Worm (Caenorhabditis elegans): Measurements from ENCODE around the gene vha-20.

vha-20 gene

ce11 chrX:14169569-14170031, 5.3 kb upstream of the vha-20 start, which contains the start of gene sym-4 (continued):
- peak; percentile 64 for TF ChIP-seq nhr-76 (tag; optimal IDR thresholded peaks at IDR 0.05)
- no peak for TF ChIP-seq nhr-237 (tag; optimal IDR thresholded peaks at IDR 0.05)
- TF ChIP-seq ceh-16 (tag; optimal IDR thresholded peaks at IDR 0.05): no peak
- TF ChIP-seq tbx-2 (tag; optimal IDR thresholded peaks at IDR 0.05): peak; percentile 68
- peak; percentile 96 for TF ChIP-seq pqm-1 (tag; optimal IDR thresholded peaks at IDR 0.05)
- no peak for TF ChIP-seq eor-1 (tag; optimal IDR thresholded peaks at IDR 0.05)

ce11 chrX:14165156-14165555, 850 bp upstream of the vha-20 start:
- TF ChIP-seq fos-1 (tag; optimal IDR thresholded peaks at IDR 0.05): no peak

- TF ChIP-seq unc-62 (GFP tag; optimal IDR thresholded peaks at IDR 0.05) (no peak), pqm-1 (tag; optimal IDR thresholded peaks at IDR 0.05) (peak; percentile 88), ceh-28 (tag; optimal IDR thresholded peaks at IDR 0.05) (peak; percentile 47), hmg-11 (tag; optimal IDR thresholded peaks at IDR 0.05) (no peak), fkh-2 (tag; optimal IDR thresholded peaks at IDR 0.05) (no peak), daf-12 (tag; optimal IDR thresholded peaks at IDR 0.05) (no peak), nhr-237 (tag; optimal IDR thresholded peaks at IDR 0.05) (no peak), nhr-28 (tag; optimal IDR thresholded peaks at IDR 0.05) (no peak), mml-1 (tag; optimal IDR thresholded peaks at IDR 0.05) (no peak), sea-2 (GFP tag; optimal IDR thresholded peaks at IDR 0.05) (no peak), elt-2 (tag; optimal IDR thresholded peaks at IDR 0.05) (peak; percentile 56), nhr-12 (tag; optimal IDR thresholded peaks at IDR 0.05) (no peak), jun-1 (tag; optimal IDR thresholded peaks at IDR 0.05) (no peak), fkh-10 (GFP tag; optimal IDR thresholded peaks at IDR 0.05) (no peak), fos-1 (tag; optimal IDR thresholded peaks at IDR 0.05) (no peak), nhr-43 (tag; optimal IDR thresholded peaks at IDR 0.05; ENCODE audit: poor library complexity, severe bottlenecking) (peak; percentile 29), mdl-1 (tag; optimal IDR thresholded peaks at IDR 0.05) (no peak), nhr-25 (tag; optimal IDR thresholded peaks at IDR 0.05) (no peak), snpc-4 (tag; optimal IDR thresholded peaks at IDR 0.05) (no peak)
These were observed 2.5 kb downstream of the vha-20 start, which contains the start of gene lgc-25 for ce11 chrX:14161684-14162347. Gene lgc-25, minus strand, starts transcription at chrX:14161734.

- TF ChIP-seq pqm-1 (tag; optimal IDR thresholded peaks at IDR 0.05): no peak
- TF ChIP-seq jun-1 (tag; optimal IDR thresholded peaks at IDR 0.05): no peak
These were observed 7.4 kb downstream of the vha-20 start, which contains the start of gene ceh-90 for ce11 chrX:14156913-14157312. Gene ceh-90, minus strand, starts transcription at chrX:14157013.

ce11 chrX:14152644-14153043, 11.7 kb downstream of the vha-20 start:
- TF ChIP-seq nhr-28 (tag; optimal IDR thresholded peaks at IDR 0.05) (no peak), hmg-11 (tag; optimal IDR thresholded peaks at IDR 0.05) (no peak), lsy-12 (tag; optimal IDR thresholded peaks at IDR 0.05) (no peak)

- TF ChIP-seq nhr-23 (tag; optimal IDR thresholded peaks at IDR 0.05) (no peak), ZK546.5 (tag; optimal IDR thresholded peaks at IDR 0.05) (no peak), ztf-4 (tag; optimal IDR thresholded peaks at IDR 0.05) (no peak), unc-39 (tag; optimal IDR thresholded peaks at IDR 0.05) (no peak), tbx-2 (tag; optimal IDR thresholded peaks at IDR 0.05) (no peak), mdl-1 (tag; optimal IDR thresholded peaks at IDR 0.05) (no peak), ceh-28 (tag; optimal IDR thresholded peaks at IDR 0.05) (no peak), nhr-12 (tag; optimal IDR thresholded peaks at IDR 0.05) (no peak), elt-3 (tag; optimal IDR thresholded peaks at IDR 0.05) (no peak), nhr-67 (tag; optimal IDR thresholded peaks at IDR 0.05) (no peak), snpc-4 (tag; optimal IDR thresholded peaks at IDR 0.05) (no peak), skn-1 (tag; optimal IDR thresholded peaks at IDR 0.05) (no peak), daf-12 (tag; optimal IDR thresholded peaks at IDR 0.05) (no peak), lin-39 (tag; optimal IDR thresholded peaks at IDR 0.05) (no peak), pha-4 (tag; optimal IDR thresholded peaks at IDR 0.05) (no peak), nhr-237 (tag; optimal IDR thresholded peaks at IDR 0.05) (no peak)
These were observed 16.9 kb downstream of the vha-20 start, which contains the start of gene akt-2 for ce11 chrX:14147400-14147799. Gene akt-2, plus strand, starts transcription at chrX:14147700.

All from whole organism, L3 larva.